Worm (Caenorhabditis elegans) whole organism, L3 larva: ENCODE results near the gene dhhc-9.

ENCODE experiments used
- R02D3.7 ChIP-seq: fragments of 150-350 bp; optimal IDR thresholded peaks from 2 replicates; lab custom pipeline; 2014; ENCODE audit warnings: missing biosample characterization, missing genetic modification characterization
- ZK546.5 ChIP-seq: sonication (generic microtip); optimal IDR thresholded peaks from 2 replicates; lab custom pipeline; 2017; ENCODE audit warnings: missing biosample characterization, missing genetic modification characterization
- aly-2 ChIP-seq: fragments of 150-350 bp; optimal IDR thresholded peaks from 2 replicates; lab custom pipeline; 2014; ENCODE audit warnings: missing biosample characterization, missing genetic modification characterization
- ama-1 ChIP-seq: fragments of 150-350 bp; optimal IDR thresholded peaks from 2 replicates; lab custom pipeline; 2018
- ceh-16 ChIP-seq: sonication (generic microtip); optimal IDR thresholded peaks from 2 replicates; lab custom pipeline; 2017; ENCODE audit warnings: missing biosample characterization, missing genetic modification characterization
- ceh-28 ChIP-seq: fragments of 150-350 bp; optimal IDR thresholded peaks from 2 replicates; lab custom pipeline; 2014; ENCODE audit warnings: missing biosample characterization, missing genetic modification reagents, missing genetic modification characterization
- ceh-82 ChIP-seq: fragments of 150-350 bp; optimal IDR thresholded peaks from 2 replicates; lab custom pipeline; 2014; ENCODE audit warnings: missing biosample characterization, missing genetic modification characterization
- ceh-9 ChIP-seq: sonication (generic microtip); optimal IDR thresholded peaks from 2 replicates; lab custom pipeline; 2018; ENCODE audit warnings: missing biosample characterization, missing genetic modification characterization
- daf-12 ChIP-seq: fragments of 150-350 bp; optimal IDR thresholded peaks from 2 replicates; lab custom pipeline; 2014; ENCODE audit warnings: missing biosample characterization, missing genetic modification reagents, missing genetic modification characterization
- egl-27 ChIP-seq: sonication (generic microtip); optimal IDR thresholded peaks from 4 replicates; lab custom pipeline; 2017; ENCODE audit warnings: missing biosample characterization, missing genetic modification reagents, missing genetic modification characterization
- egl-5 ChIP-seq: fragments of 150-350 bp; optimal IDR thresholded peaks from 2 replicates; lab custom pipeline; 2017; ENCODE audit warnings: missing biosample characterization, missing genetic modification reagents, missing genetic modification characterization, inconsistent platforms
- elt-1 ChIP-seq: fragments of 150-350 bp; optimal IDR thresholded peaks from 2 replicates; lab custom pipeline; 2014; ENCODE audit warnings: missing biosample characterization, missing genetic modification characterization
- elt-2 ChIP-seq: sonication (generic microtip); optimal IDR thresholded peaks from 2 replicates; lab custom pipeline; 2016; ENCODE audit warnings: missing genetic modification reagents, mild to moderate bottlenecking, missing genetic modification characterization, missing compliant biosample characterization
- fkh-10 ChIP-seq: sonication (generic microtip); optimal IDR thresholded peaks from 2 replicates; lab custom pipeline; 2017; ENCODE audit warnings: missing biosample characterization, missing genetic modification reagents, missing genetic modification characterization
- fkh-2 ChIP-seq: fragments of 150-350 bp; optimal IDR thresholded peaks from 2 replicates; lab custom pipeline; 2014; ENCODE audit warnings: missing biosample characterization, missing genetic modification reagents, missing genetic modification characterization
- fos-1 ChIP-seq: fragments of 150-350 bp; optimal IDR thresholded peaks from 2 replicates; lab custom pipeline; 2014; ENCODE audit warnings: missing biosample characterization, missing genetic modification characterization
- hmg-11 ChIP-seq: sonication (generic microtip); optimal IDR thresholded peaks from 2 replicates; lab custom pipeline; 2016; ENCODE audit warnings: missing genetic modification characterization, missing compliant biosample characterization
- jun-1 ChIP-seq: fragments of 150-350 bp; optimal IDR thresholded peaks from 2 replicates; lab custom pipeline; 2014; ENCODE audit warnings: missing biosample characterization, missing genetic modification reagents, missing genetic modification characterization
- lin-15B ChIP-seq: fragments of 150-350 bp; optimal IDR thresholded peaks from 2 replicates; lab custom pipeline; 2014; ENCODE audit warnings: missing biosample characterization, missing genetic modification characterization
- lin-39 ChIP-seq: fragments of 150-350 bp; optimal IDR thresholded peaks from 2 replicates; lab custom pipeline; 2018; ENCODE audit warnings: missing biosample characterization, missing genetic modification reagents, missing genetic modification characterization
- lsy-12 ChIP-seq: sonication (generic microtip); optimal IDR thresholded peaks from 2 replicates; lab custom pipeline; 2016; ENCODE audit warnings: mild to moderate bottlenecking, missing genetic modification characterization, missing compliant biosample characterization
- mdl-1 ChIP-seq: fragments of 150-350 bp; optimal IDR thresholded peaks from 2 replicates; lab custom pipeline; 2014; ENCODE audit warnings: missing biosample characterization, missing genetic modification characterization
- mml-1 ChIP-seq: fragments of 150-350 bp; sonication (generic microtip); optimal IDR thresholded peaks from 3 replicates; lab custom pipeline; 2014; ENCODE audit warnings: missing biosample characterization, missing genetic modification characterization
- nfya-1 ChIP-seq: sonication (generic microtip); optimal IDR thresholded peaks from 2 replicates; lab custom pipeline; 2017; ENCODE audit warnings: missing genetic modification characterization, mild to moderate bottlenecking, missing compliant biosample characterization, antibody characterized with exemption, moderate library complexity; ENCODE audit not compliant: insufficient read depth
- nhr-11 ChIP-seq: fragments of 150-350 bp; optimal IDR thresholded peaks from 2 replicates; lab custom pipeline; 2014; ENCODE audit warnings: missing biosample characterization, missing genetic modification characterization
- nhr-12 ChIP-seq: fragments of 150-350 bp; optimal IDR thresholded peaks from 2 replicates; lab custom pipeline; 2014; ENCODE audit warnings: missing biosample characterization, missing genetic modification characterization
- nhr-23 ChIP-seq: fragments of 150-350 bp; optimal IDR thresholded peaks from 2 replicates; lab custom pipeline; 2014; ENCODE audit warnings: missing biosample characterization, missing genetic modification reagents, missing genetic modification characterization
- nhr-237 ChIP-seq: fragments of 150-350 bp; optimal IDR thresholded peaks from 2 replicates; lab custom pipeline; 2014; ENCODE audit warnings: missing biosample characterization, missing genetic modification characterization
- nhr-25 ChIP-seq: sonication (generic microtip); optimal IDR thresholded peaks from 2 replicates; lab custom pipeline; 2017; ENCODE audit warnings: missing biosample characterization, missing genetic modification characterization
- nhr-28 ChIP-seq: fragments of 150-350 bp; optimal IDR thresholded peaks from 2 replicates; lab custom pipeline; 2014; ENCODE audit warnings: missing biosample characterization, missing genetic modification characterization
- nhr-43 ChIP-seq: sonication (generic microtip); optimal IDR thresholded peaks from 2 replicates; lab custom pipeline; 2016; ENCODE audit warnings: mild to moderate bottlenecking, missing genetic modification characterization, missing compliant biosample characterization; ENCODE audit not compliant: poor library complexity, severe bottlenecking
- nhr-67 ChIP-seq: fragments of 150-350 bp; optimal IDR thresholded peaks from 2 replicates; lab custom pipeline; 2014; ENCODE audit warnings: missing biosample characterization, missing genetic modification characterization
- nhr-76 ChIP-seq: fragments of 150-350 bp; sonication (generic microtip); optimal IDR thresholded peaks from 5 replicates; lab custom pipeline; 2014; ENCODE audit warnings: missing biosample characterization, missing genetic modification characterization
- nhr-77 ChIP-seq: fragments of 150-350 bp; optimal IDR thresholded peaks from 2 replicates; lab custom pipeline; 2014; ENCODE audit warnings: missing biosample characterization, missing genetic modification characterization
- pha-4 ChIP-seq: fragments of 150-350 bp; optimal IDR thresholded peaks from 2 replicates; lab custom pipeline; 2014; ENCODE audit warnings: missing biosample characterization, missing genetic modification reagents, missing genetic modification characterization
- pqm-1 ChIP-seq: fragments of 150-350 bp; optimal IDR thresholded peaks from 2 replicates; lab custom pipeline; 2017; ENCODE audit warnings: missing biosample characterization, missing genetic modification characterization, inconsistent platforms
- sea-2 ChIP-seq: fragments of 150-350 bp; sonication (generic microtip); optimal IDR thresholded peaks from 4 replicates; lab custom pipeline; 2014; ENCODE audit warnings: missing biosample characterization, missing genetic modification reagents, missing genetic modification characterization
- skn-1 ChIP-seq: fragments of 150-350 bp; optimal IDR thresholded peaks from 2 replicates; lab custom pipeline; 2014; ENCODE audit warnings: missing biosample characterization, missing genetic modification characterization
- snpc-4 ChIP-seq: fragments of 150-350 bp; optimal IDR thresholded peaks from 2 replicates; lab custom pipeline; 2014; ENCODE audit warnings: missing biosample characterization, missing genetic modification characterization
- tbx-2 ChIP-seq: sonication (generic microtip); optimal IDR thresholded peaks from 2 replicates; lab custom pipeline; 2016; ENCODE audit warnings: mild to moderate bottlenecking, missing genetic modification characterization, missing compliant biosample characterization
- unc-39 ChIP-seq: sonication (generic microtip); optimal IDR thresholded peaks from 4 replicates; lab custom pipeline; 2017; ENCODE audit warnings: missing biosample characterization, missing genetic modification characterization
- unc-62 ChIP-seq: fragments of 150-350 bp; sonication (generic microtip); optimal IDR thresholded peaks from 4 replicates; lab custom pipeline; 2014; ENCODE audit warnings: missing biosample characterization, missing genetic modification reagents, missing genetic modification characterization
- zag-1 ChIP-seq: fragments of 150-350 bp; optimal IDR thresholded peaks from 2 replicates; lab custom pipeline; 2014; ENCODE audit warnings: missing biosample characterization, missing genetic modification characterization
- ztf-11 ChIP-seq: fragments of 150-350 bp; optimal IDR thresholded peaks from 2 replicates; lab custom pipeline; 2014; ENCODE audit warnings: missing biosample characterization, missing genetic modification characterization
- ztf-4 ChIP-seq: fragments of 150-350 bp; optimal IDR thresholded peaks from 2 replicates; lab custom pipeline; 2014; ENCODE audit warnings: missing biosample characterization, missing genetic modification characterization

The dhhc-9 gene

ce11 chrX:2439309-2439708, 37.5 kb upstream of the dhhc-9 start:
- TF ChIP-seq nhr-11: no peak
- peak; percentile 6 for TF ChIP-seq nfya-1 (tag; lab: Kevin White, UChicago)

- TF ChIP-seq ama-1 (lab: Kevin White, UChicago) (no peak), pha-4 (tag; lab: Kevin White, UChicago) (no peak), egl-27 (tag; lab: Kevin White, UChicago) (no peak), fos-1 (tag; lab: Kevin White, UChicago) (no peak)
These were observed 37.0 kb upstream of the dhhc-9 start, which contains the start of gene gid-2 for ce11 chrX:2438857-2439256. TSS of gene gid-2 (minus strand) at chrX:2438957.

ce11 chrX:2435353-2435752, 33.5 kb upstream of the dhhc-9 start:
- TF ChIP-seq pha-4 (tag; lab: Kevin White, UChicago) (peak; percentile 16), nhr-23 (tag; lab: Kevin White, UChicago) (no peak), nfya-1 (tag; lab: Kevin White, UChicago) (peak; percentile 10), mml-1 (tag; lab: Kevin White, UChicago) (no peak), ceh-28 (tag; lab: Kevin White, UChicago) (no peak), ztf-4 (tag; lab: Kevin White, UChicago) (no peak), egl-27 (tag; lab: Kevin White, UChicago) (no peak), ama-1 (lab: Kevin White, UChicago) (peak; percentile 24), nhr-43 (tag; lab: Kevin White, UChicago) (no peak), skn-1 (no peak), ceh-82 (no peak)

ce11 chrX:2433805-2434204, 32.0 kb upstream of the dhhc-9 start:
- no peak for TF ChIP-seq fos-1 (tag; lab: Kevin White, UChicago)

ce11 chrX:2432459-2432858, 30.6 kb upstream of the dhhc-9 start:
- TF ChIP-seq jun-1 (tag; lab: Kevin White, UChicago) (no peak), egl-27 (tag; lab: Kevin White, UChicago) (peak; percentile 70), nhr-23 (tag; lab: Kevin White, UChicago) (peak; percentile 66), lin-39 (tag; lab: Kevin White, UChicago) (peak; percentile 45), lsy-12 (tag; lab: Kevin White, UChicago) (peak; percentile 11), unc-39 (tag; lab: Kevin White, UChicago) (no peak), fkh-10 (GFP tag; lab: Kevin White, UChicago) (no peak), ceh-16 (tag; lab: Kevin White, UChicago) (no peak), nhr-11 (no peak), R02D3.7 (tag; lab: Kevin White, UChicago) (no peak), hmg-11 (tag; lab: Kevin White, UChicago) (peak; percentile 69), tbx-2 (peak; percentile 12), pha-4 (tag; lab: Kevin White, UChicago) (peak; percentile 91), nhr-12 (tag; lab: Kevin White, UChicago) (no peak), elt-1 (tag; lab: Kevin White, UChicago) (no peak), ZK546.5 (tag; lab: Kevin White, UChicago) (no peak), lin-15B (tag; lab: Kevin White, UChicago) (peak; percentile 7), pqm-1 (peak; percentile 13), snpc-4 (peak; percentile 44), nhr-77 (tag; lab: Kevin White, UChicago) (no peak), nfya-1 (tag; lab: Kevin White, UChicago) (peak; percentile 60), daf-12 (tag; lab: Kevin White, UChicago) (no peak), sea-2 (GFP tag; lab: Kevin White, UChicago) (no peak), elt-2 (tag; lab: Kevin White, UChicago) (peak; percentile 39), fkh-2 (tag; lab: Kevin White, UChicago) (no peak), nhr-25 (peak; percentile 83), aly-2 (tag; lab: Kevin White, UChicago) (no peak), ceh-82 (no peak), egl-5 (tag; lab: Kevin White, UChicago) (no peak), nhr-28 (tag; lab: Kevin White, UChicago) (no peak), nhr-237 (tag; lab: Kevin White, UChicago) (no peak), ama-1 (lab: Kevin White, UChicago) (no peak), zag-1 (no peak), nhr-43 (tag; lab: Kevin White, UChicago) (peak; percentile 13), mdl-1 (tag; lab: Kevin White, UChicago) (no peak), ceh-9 (tag; lab: Kevin White, UChicago) (no peak), skn-1 (no peak), nhr-76 (tag; lab: Kevin White, UChicago) (no peak), unc-62 (GFP tag; lab: Kevin White, UChicago) (peak; percentile 33), nhr-67 (no peak), ztf-11 (tag; lab: Kevin White, UChicago) (no peak)
